Fruit fly (Drosophila melanogaster) whole organism, embryonic: ENCODE results near the gene CG33110.

Experiments
- Ada2b ChIP-seq: fragments of 200-800 bp; sonication (Bioruptor generic); IDR thresholded peaks from 2 replicates; pipeline ENCODE4 v1.3.6; 2022; ENCODE audit warnings: missing biosample characterization, missing genetic modification characterization
- CG10209 ChIP-seq: fragments of 200-800 bp; sonication (Bioruptor generic); optimal IDR thresholded peaks from 3 replicates; lab custom pipeline; 2017; ENCODE audit warnings: missing biosample characterization, mild to moderate bottlenecking, missing genetic modification characterization, missing genetic modification reagents
- CG10565 ChIP-seq: fragments of 200-800 bp; sonication (Bioruptor generic); optimal IDR thresholded peaks from 3 replicates; lab custom pipeline; 2016; ENCODE audit warnings: missing biosample characterization, mild to moderate bottlenecking, missing genetic modification characterization
- CG11504 ChIP-seq: fragments of 200-800 bp; sonication (Bioruptor generic); optimal IDR thresholded peaks from 3 replicates; lab custom pipeline; 2019; ENCODE audit warnings: missing biosample characterization, mild to moderate bottlenecking, missing genetic modification characterization, moderate library complexity
- CG11696 ChIP-seq: fragments of 200-800 bp; sonication (Bioruptor generic); IDR thresholded peaks from 2 replicates; pipeline ENCODE4 v1.3.6; 2022; ENCODE audit warnings: missing biosample characterization, missing genetic modification characterization
- CG12071 ChIP-seq: fragments of 200-800 bp; sonication (Bioruptor generic); optimal IDR thresholded peaks from 3 replicates; lab custom pipeline; 2018; ENCODE audit warnings: missing biosample characterization, mild to moderate bottlenecking, missing genetic modification characterization
- CG13296 ChIP-seq: fragments of 200-800 bp; sonication (Bioruptor generic); optimal IDR thresholded peaks from 3 replicates; lab custom pipeline; 2018; ENCODE audit warnings: missing biosample characterization, mild to moderate bottlenecking, missing genetic modification characterization
- CG13424 ChIP-seq: fragments of 200-800 bp; sonication (Bioruptor generic); optimal IDR thresholded peaks from 2 replicates; lab custom pipeline; 2019; ENCODE audit warnings: missing biosample characterization, mild to moderate bottlenecking, missing genetic modification characterization, moderate library complexity
- CG14050 ChIP-seq: fragments of 200-800 bp; sonication (Bioruptor generic); IDR thresholded peaks from 3 replicates; pipeline ENCODE4 v1.3.6; 2022; ENCODE audit warnings: missing biosample characterization, missing genetic modification characterization
- CG15514 ChIP-seq: fragments of 200-800 bp; sonication (Bioruptor generic); optimal IDR thresholded peaks from 3 replicates; lab custom pipeline; 2017; ENCODE audit warnings: missing biosample characterization, missing genetic modification characterization, mild to moderate bottlenecking, moderate library complexity, missing genetic modification reagents
- CG15696 ChIP-seq: fragments of 200-800 bp; sonication (Bioruptor generic); optimal IDR thresholded peaks from 2 replicates; lab custom pipeline; 2019; ENCODE audit warnings: missing biosample characterization, mild to moderate bottlenecking, missing genetic modification characterization, moderate library complexity
- CG17186 ChIP-seq: fragments of 200-800 bp; sonication (Bioruptor generic); optimal IDR thresholded peaks from 3 replicates; lab custom pipeline; 2017; ENCODE audit warnings: missing biosample characterization, missing genetic modification reagents, missing genetic modification characterization
- CG1792 ChIP-seq: fragments of 200-800 bp; sonication (Bioruptor generic); optimal IDR thresholded peaks from 2 replicates; lab custom pipeline; 2016; ENCODE audit warnings: missing biosample characterization, missing genetic modification characterization
- CG18476 ChIP-seq: fragments of 200-800 bp; sonication (Bioruptor generic); optimal IDR thresholded peaks from 2 replicates; lab custom pipeline; 2016; ENCODE audit warnings: missing biosample characterization, mild to moderate bottlenecking, missing genetic modification characterization
- CG3407 ChIP-seq: fragments of 200-800 bp; sonication (Bioruptor generic); optimal IDR thresholded peaks from 2 replicates; lab custom pipeline; 2018; ENCODE audit warnings: missing biosample characterization, mild to moderate bottlenecking, missing genetic modification characterization
- CG4360 ChIP-seq: fragments of 200-800 bp; sonication (Bioruptor generic); IDR thresholded peaks from 2 replicates; pipeline ENCODE4 v1.3.6; 2022; ENCODE audit warnings: missing biosample characterization, missing genetic modification characterization
- CG4707 ChIP-seq: fragments of 200-800 bp; sonication (Bioruptor generic); optimal IDR thresholded peaks from 2 replicates; lab custom pipeline; 2018; ENCODE audit warnings: missing biosample characterization, mild to moderate bottlenecking, missing genetic modification characterization, moderate library complexity
- CG6689 ChIP-seq: fragments of 200-800 bp; sonication (Bioruptor generic); IDR thresholded peaks from 2 replicates; pipeline ENCODE4 v1.3.6; 2022; ENCODE audit warnings: missing biosample characterization, missing genetic modification characterization
- CG6854 ChIP-seq: fragments of 200-800 bp; sonication (Bioruptor generic); optimal IDR thresholded peaks from 3 replicates; lab custom pipeline; 2017; ENCODE audit warnings: missing biosample characterization, mild to moderate bottlenecking, missing genetic modification characterization
- CG8281 ChIP-seq: fragments of 200-800 bp; sonication (Bioruptor generic); optimal IDR thresholded peaks from 2 replicates; lab custom pipeline; 2018; ENCODE audit warnings: missing biosample characterization, mild to moderate bottlenecking, missing genetic modification characterization, moderate library complexity
- CG9932 ChIP-seq: fragments of 200-800 bp; sonication (Bioruptor generic); IDR thresholded peaks from 2 replicates; pipeline ENCODE4 v1.3.6; 2022; ENCODE audit warnings: missing biosample characterization, missing genetic modification characterization
- Fer1 ChIP-seq: fragments of 200-800 bp; sonication (Bioruptor generic); optimal IDR thresholded peaks from 2 replicates; lab custom pipeline; 2017; ENCODE audit warnings: missing biosample characterization, mild to moderate bottlenecking, missing genetic modification characterization
- H2.0 ChIP-seq: fragments of 200-800 bp; sonication (Bioruptor generic); IDR thresholded peaks from 2 replicates; pipeline ENCODE4 v1.3.6; 2022; ENCODE audit warnings: missing biosample characterization, missing genetic modification characterization
- HLHmδ ChIP-seq: fragments of 200-800 bp; sonication (Bioruptor generic); optimal IDR thresholded peaks from 2 replicates; lab custom pipeline; 2018; ENCODE audit warnings: missing biosample characterization, mild to moderate bottlenecking, missing genetic modification characterization, moderate library complexity
- Mad ChIP-seq: fragments of 200-800 bp; sonication (Bioruptor generic); optimal IDR thresholded peaks from 2 replicates; lab custom pipeline; 2016; ENCODE audit warnings: missing biosample characterization, missing genetic modification characterization
- NfI ChIP-seq: fragments of 200-800 bp; sonication (Bioruptor generic); optimal IDR thresholded peaks from 3 replicates; lab custom pipeline; 2018; ENCODE audit warnings: missing biosample characterization, mild to moderate bottlenecking, missing genetic modification characterization, moderate library complexity
- Ravus ChIP-seq: fragments of 200-800 bp; sonication (Bioruptor generic); IDR thresholded peaks from 2 replicates; pipeline ENCODE4 v1.3.6; 2022; ENCODE audit warnings: missing biosample characterization, missing genetic modification characterization
- Sin3A ChIP-seq: fragments of >200 bp; optimal IDR thresholded peaks from 2 replicates; lab custom pipeline; 2018
- Trl ChIP-seq, 3 experiments: fragments of >200 bp in 2 of 3; fragments of 200-800 bp in 1 of 3; sonication (Bioruptor generic) in 1 of 3; optimal IDR thresholded peaks; 2 replicates in 1 of 3; 3 replicates in 2 of 3; lab custom pipeline; 2016 to 2017; ENCODE audit warnings: missing biosample characterization in 1 of 3, missing genetic modification characterization in 1 of 3
- Vsx1 ChIP-seq: fragments of 200-800 bp; sonication (Bioruptor generic); optimal IDR thresholded peaks from 2 replicates; lab custom pipeline; 2017; ENCODE audit warnings: missing biosample characterization, mild to moderate bottlenecking, missing genetic modification characterization, missing genetic modification reagents
- Xrp1 ChIP-seq: fragments of 200-800 bp; sonication (Bioruptor generic); IDR thresholded peaks from 2 replicates; pipeline ENCODE4 v1.3.6; 2022; ENCODE audit warnings: missing biosample characterization, missing genetic modification characterization
- ase ChIP-seq: fragments of 200-800 bp; sonication (Bioruptor generic); IDR thresholded peaks from 3 replicates; pipeline ENCODE4 v1.3.6; 2022; ENCODE audit warnings: missing biosample characterization, missing genetic modification characterization
- caup ChIP-seq: fragments of 200-800 bp; sonication (Bioruptor generic); optimal IDR thresholded peaks from 3 replicates; lab custom pipeline; 2017; ENCODE audit warnings: missing biosample characterization, mild to moderate bottlenecking, missing genetic modification characterization, moderate library complexity; ENCODE audit not compliant: severe bottlenecking
- chn ChIP-seq: fragments of 200-800 bp; sonication (Bioruptor generic); optimal IDR thresholded peaks from 2 replicates; lab custom pipeline; 2016; ENCODE audit warnings: missing biosample characterization, missing genetic modification characterization
- corto ChIP-seq: fragments of 200-800 bp; sonication (Bioruptor generic); optimal IDR thresholded peaks from 2 replicates; lab custom pipeline; 2016; ENCODE audit warnings: missing biosample characterization, mild to moderate bottlenecking, missing genetic modification characterization, moderate library complexity
- dati ChIP-seq: fragments of 200-800 bp; sonication (Bioruptor generic); IDR thresholded peaks from 2 replicates; pipeline ENCODE4 v1.3.6; 2022; ENCODE audit warnings: missing biosample characterization, missing genetic modification characterization
- ems ChIP-seq: fragments of 200-800 bp; sonication (Bioruptor generic); optimal IDR thresholded peaks from 3 replicates; lab custom pipeline; 2016; ENCODE audit warnings: missing biosample characterization, missing genetic modification characterization
- eyg ChIP-seq: fragments of 200-800 bp; sonication (Bioruptor generic); optimal IDR thresholded peaks from 3 replicates; lab custom pipeline; 2016; ENCODE audit warnings: missing biosample characterization, missing genetic modification characterization
- h ChIP-seq: fragments of >200 bp; optimal IDR thresholded peaks from 2 replicates; lab custom pipeline; 2017
- klu ChIP-seq: fragments of 200-800 bp; sonication (Bioruptor generic); IDR thresholded peaks from 2 replicates; pipeline ENCODE4 v1.3.6; 2022; ENCODE audit warnings: missing biosample characterization, missing genetic modification characterization
- knrl ChIP-seq: fragments of 200-800 bp; sonication (Bioruptor generic); IDR thresholded peaks from 3 replicates; pipeline ENCODE4 v1.3.6; 2022; ENCODE audit warnings: missing biosample characterization, missing genetic modification characterization; ENCODE audit not compliant: partially characterized antibody
- lilli ChIP-seq: fragments of 200-800 bp; sonication (Bioruptor generic); optimal IDR thresholded peaks from 3 replicates; lab custom pipeline; 2016; ENCODE audit warnings: missing biosample characterization, missing genetic modification characterization
- lmd ChIP-seq: fragments of 200-800 bp; sonication (Bioruptor generic); IDR thresholded peaks from 2 replicates; pipeline ENCODE4 v1.3.6; 2022; ENCODE audit warnings: missing biosample characterization, missing genetic modification characterization
- oc ChIP-seq: fragments of 200-800 bp; sonication (Bioruptor generic); optimal IDR thresholded peaks from 2 replicates; lab custom pipeline; 2018; ENCODE audit warnings: missing biosample characterization, mild to moderate bottlenecking, missing genetic modification characterization, moderate library complexity
- prd ChIP-seq, 3 experiments: fragments of >200 bp in 2 of 3; fragments of 200-800 bp in 1 of 3; sonication (Bioruptor generic) in 1 of 3; optimal IDR thresholded peaks in 2 of 3; IDR thresholded peaks in 1 of 3; 2 replicates in 2 of 3; 3 replicates in 1 of 3; pipeline versions ENCODE4 v1.3.6 to Lab custom; 2017 to 2022; ENCODE audit warnings: missing biosample characterization in 1 of 3, missing genetic modification characterization in 1 of 3
- row ChIP-seq: fragments of 200-800 bp; sonication (Bioruptor generic); IDR thresholded peaks from 3 replicates; pipeline ENCODE4 v1.3.6; 2022; ENCODE audit warnings: missing biosample characterization, missing genetic modification characterization
- sens-2 ChIP-seq: fragments of 200-800 bp; sonication (Bioruptor generic); IDR thresholded peaks from 2 replicates; pipeline ENCODE4 v1.3.6; 2022; ENCODE audit warnings: missing biosample characterization, missing genetic modification characterization
- sim ChIP-seq: fragments of 200-800 bp; sonication (Bioruptor generic); IDR thresholded peaks from 2 replicates; pipeline ENCODE4 v1.3.6; 2022; ENCODE audit warnings: missing biosample characterization, missing genetic modification characterization
- sug ChIP-seq: fragments of 200-800 bp; optimal IDR thresholded peaks from 2 replicates; lab custom pipeline; 2019; ENCODE audit warnings: missing biosample characterization, mild to moderate bottlenecking, missing genetic modification characterization, moderate library complexity
- ttk ChIP-seq: fragments of 200-800 bp; sonication (Bioruptor generic); IDR thresholded peaks from 2 replicates; pipeline ENCODE4 v2.1.2; 2022; ENCODE audit warnings: missing biosample characterization, missing genetic modification characterization
- yki ChIP-seq: fragments of >200 bp; optimal IDR thresholded peaks from 3 replicates; lab custom pipeline; 2018

Gene CG33110

dm6 chr3R:22624737-22625136 lies 54.7 kb downstream of the CG33110 start (continued):
- TF ChIP-seq CG1792 (peak; percentile 29), Vsx1 (no peak), sim (GFP tag; lab: Robert Waterston, UW) (peak; percentile 30; the same call in 1 of the 2 replicates), CG3407 (GFP tag; lab: Kevin White, UChicago) (peak; percentile 47), CG6689 (peak; percentile 73), Fer1 (GFP tag; lab: Kevin White, UChicago) (peak; percentile 65), Xrp1 (peak; percentile 80), CG4360 (GFP tag; lab: Robert Waterston, UW) (no peak), yki (lab: Kevin White, UChicago) (no peak), CG11696 (GFP tag; lab: Robert Waterston, UW) (0 out of 2 replicates have a peak, but pooled peaks have one; percentile 33), CG17186 (GFP tag; lab: Kevin White, UChicago) (peak; percentile 43), H2.0 (GFP tag; lab: Robert Waterston, UW) (peak; percentile 48; the same call in 1 of the 2 replicates), corto (GFP tag; lab: Kevin White, UChicago) (peak; percentile 13), HLHmδ (GFP tag; lab: Kevin White, UChicago) (no peak), CG13296 (GFP tag; lab: Kevin White, UChicago) (no peak), CG4707 (GFP tag; lab: Kevin White, UChicago) (peak; percentile 26), CG11504 (tag; lab: Kevin White, UChicago) (no peak), sens-2 (GFP tag; lab: Robert Waterston, UW) (peak; percentile 75), NfI (GFP tag; lab: Kevin White, UChicago) (peak; percentile 36), Ada2b (GFP tag; lab: Robert Waterston, UW) (peak; percentile 72), sug (tag; lab: Kevin White, UChicago) (no peak), CG14050 (GFP tag; lab: Robert Waterston, UW) (peak; percentile 29; the same call in 1 of the 3 replicates), CG10209 (GFP tag; lab: Kevin White, UChicago) (peak; percentile 42), Mad (GFP tag; lab: Kevin White, UChicago) (peak; percentile 28), ase (peak; percentile 75; the same call in 2 of the 3 replicates), dati (GFP tag; lab: Robert Waterston, UW) (0 out of 2 replicates have a peak, but pooled peaks have one; percentile 9), Ravus (peak; percentile 14; the same call in 1 of the 2 replicates), caup (peak; percentile 38), CG8281 (peak; percentile 15), CG6854 (no peak), eyg (GFP tag; lab: Kevin White, UChicago) (peak; percentile 9), CG13424 (peak; percentile 58), Sin3A (lab: Kevin White, UChicago) (no peak), CG10565 (GFP tag; lab: Kevin White, UChicago) (no peak), lmd (peak; percentile 79), knrl (GFP tag; lab: Robert Waterston, UW) (no peak), ttk (GFP tag; lab: Robert Waterston, UW) (peak; percentile 71), lilli (GFP tag; lab: Kevin White, UChicago) (peak; percentile 53), CG18476 (GFP tag; lab: Kevin White, UChicago) (peak; percentile 3), CG9932 (GFP tag; lab: Robert Waterston, UW) (peak; percentile 63), Trl (optimal IDR thresholded peaks at IDR 0.05; lab: Kevin White, UChicago) (no peak), Trl (GFP tag; optimal IDR thresholded peaks at IDR 0.05; lab: Kevin White, UChicago) (peak; percentile 60), ems (GFP tag; lab: Kevin White, UChicago) (peak; percentile 52), CG12071 (GFP tag; lab: Kevin White, UChicago) (peak; percentile 62), oc (peak; percentile 30), klu (GFP tag; lab: Robert Waterston, UW) (no peak), chn (GFP tag; lab: Kevin White, UChicago) (peak; percentile 45), prd (optimal IDR thresholded peaks at IDR 0.05; lab: Kevin White, UChicago) (no peak), prd (GFP tag; IDR thresholded peaks at IDR 0.05; lab: Robert Waterston, UW) (peak; percentile 70; the same call in 2 of the 3 replicates), CG15514 (peak; percentile 43), row (GFP tag; lab: Robert Waterston, UW) (peak; percentile 80), h (lab: Kevin White, UChicago) (no peak), CG15696 (tag; lab: Kevin White, UChicago) (peak; percentile 4)
